Worm (Caenorhabditis elegans) whole organism, mixed stage, embryonic: Measurements from ENCODE around the gene T23C6.4.

ENCODE experiments used
- M03D4.4 ChIP-seq: sonication (generic microtip); optimal IDR thresholded peaks from 2 replicates; lab custom pipeline; 2017; ENCODE audit warnings: mild to moderate bottlenecking, missing genetic modification characterization, missing compliant biosample characterization
- bed-3 ChIP-seq: fragments of 200-800 bp; sonication (Bioruptor generic); optimal IDR thresholded peaks from 3 replicates; lab custom pipeline; 2018; ENCODE audit warnings: mild to moderate bottlenecking, missing genetic modification characterization, moderate library complexity, missing compliant biosample characterization
- blmp-1 ChIP-seq: fragments of 150-350 bp; optimal IDR thresholded peaks from 2 replicates; lab custom pipeline; 2014; ENCODE audit warnings: missing biosample characterization, missing genetic modification characterization
- ceh-39 ChIP-seq: fragments of 150-350 bp; optimal IDR thresholded peaks from 2 replicates; lab custom pipeline; 2014; ENCODE audit warnings: missing biosample characterization, missing genetic modification characterization
- ceh-43 ChIP-seq: fragments of 200-800 bp; sonication (Bioruptor generic); optimal IDR thresholded peaks from 2 replicates; lab custom pipeline; 2018; ENCODE audit warnings: mild to moderate bottlenecking, missing genetic modification characterization, moderate library complexity, missing compliant biosample characterization
- ceh-83 ChIP-seq: fragments of 200-800 bp; sonication (Bioruptor generic); optimal IDR thresholded peaks from 2 replicates; lab custom pipeline; 2018; ENCODE audit warnings: mild to moderate bottlenecking, missing genetic modification characterization, missing compliant biosample characterization
- ces-1 ChIP-seq: fragments of 150-350 bp; optimal IDR thresholded peaks from 2 replicates; lab custom pipeline; 2014; ENCODE audit warnings: missing biosample characterization, missing genetic modification reagents, missing genetic modification characterization
- cnd-1 ChIP-seq: fragments of 200-800 bp; sonication (Bioruptor generic); optimal IDR thresholded peaks from 2 replicates; lab custom pipeline; 2018; ENCODE audit warnings: mild to moderate bottlenecking, missing genetic modification characterization, missing compliant biosample characterization
- drap-1 ChIP-seq: fragments of 200-800 bp; sonication (Bioruptor generic); optimal IDR thresholded peaks from 3 replicates; lab custom pipeline; 2018; ENCODE audit warnings: mild to moderate bottlenecking, missing genetic modification characterization, missing compliant biosample characterization
- elt-1 ChIP-seq: sonication (generic microtip); optimal IDR thresholded peaks from 2 replicates; lab custom pipeline; 2017; ENCODE audit warnings: missing genetic modification characterization, mild to moderate bottlenecking, missing compliant biosample characterization, antibody characterized with exemption, moderate library complexity, borderline replicate concordance; ENCODE audit not compliant: insufficient read depth
- elt-3 ChIP-seq: fragments of 150-350 bp; optimal IDR thresholded peaks from 2 replicates; lab custom pipeline; 2014; ENCODE audit warnings: missing biosample characterization, missing genetic modification characterization
- flh-1 ChIP-seq: fragments of 200-800 bp; sonication (Bioruptor generic); optimal IDR thresholded peaks from 2 replicates; lab custom pipeline; 2018; ENCODE audit warnings: mild to moderate bottlenecking, missing genetic modification characterization, moderate library complexity, missing compliant biosample characterization
- ham-2 ChIP-seq: fragments of 200-800 bp; sonication (Bioruptor generic); optimal IDR thresholded peaks from 2 replicates; lab custom pipeline; 2018; ENCODE audit warnings: mild to moderate bottlenecking, missing genetic modification characterization, missing compliant biosample characterization
- hlh-1 ChIP-seq: fragments of 150-350 bp; optimal IDR thresholded peaks from 2 replicates; lab custom pipeline; 2014; ENCODE audit warnings: missing biosample characterization, missing genetic modification reagents, missing genetic modification characterization
- lin-13 ChIP-seq: fragments of 150-350 bp; optimal IDR thresholded peaks from 2 replicates; lab custom pipeline; 2014; ENCODE audit warnings: missing biosample characterization, missing genetic modification characterization
- lin-32 ChIP-seq: fragments of 200-800 bp; sonication (Bioruptor generic); optimal IDR thresholded peaks from 2 replicates; lab custom pipeline; 2018; ENCODE audit warnings: mild to moderate bottlenecking, missing genetic modification characterization, missing compliant biosample characterization
- lsy-2 ChIP-seq: fragments of 150-350 bp; optimal IDR thresholded peaks from 2 replicates; lab custom pipeline; 2014; ENCODE audit warnings: missing biosample characterization, missing genetic modification characterization
- mab-5 ChIP-seq: fragments of 150-350 bp; optimal IDR thresholded peaks from 2 replicates; lab custom pipeline; 2014; ENCODE audit warnings: missing biosample characterization, missing genetic modification characterization
- mep-1 ChIP-seq: fragments of 150-350 bp; optimal IDR thresholded peaks from 2 replicates; lab custom pipeline; 2017; ENCODE audit warnings: missing biosample characterization, missing genetic modification reagents, missing genetic modification characterization, inconsistent platforms
- mls-2 ChIP-seq: sonication (generic microtip); optimal IDR thresholded peaks from 2 replicates; lab custom pipeline; 2016; ENCODE audit warnings: mild to moderate bottlenecking, missing genetic modification characterization, moderate library complexity, missing compliant biosample characterization
- nhr-12 ChIP-seq: fragments of 150-350 bp; optimal IDR thresholded peaks from 2 replicates; lab custom pipeline; 2014; ENCODE audit warnings: missing biosample characterization, missing genetic modification characterization
- nhr-2 ChIP-seq: fragments of 150-350 bp; optimal IDR thresholded peaks from 2 replicates; lab custom pipeline; 2014; ENCODE audit warnings: missing biosample characterization, missing genetic modification characterization
- nhr-237 ChIP-seq: fragments of 150-350 bp; optimal IDR thresholded peaks from 2 replicates; lab custom pipeline; 2014; ENCODE audit warnings: missing biosample characterization, missing genetic modification characterization
- nhr-28 ChIP-seq: fragments of 150-350 bp; optimal IDR thresholded peaks from 2 replicates; lab custom pipeline; 2014; ENCODE audit warnings: missing biosample characterization, missing genetic modification characterization
- nhr-76 ChIP-seq: sonication (generic microtip); optimal IDR thresholded peaks from 2 replicates; lab custom pipeline; 2017; ENCODE audit warnings: missing biosample characterization, missing genetic modification characterization
- pha-4 ChIP-seq: fragments of 150-350 bp; optimal IDR thresholded peaks from 2 replicates; lab custom pipeline; 2018; ENCODE audit warnings: missing biosample characterization, missing genetic modification reagents, missing genetic modification characterization
- sem-2 ChIP-seq: fragments of 200-800 bp; sonication (Bioruptor generic); optimal IDR thresholded peaks from 2 replicates; lab custom pipeline; 2018; ENCODE audit warnings: mild to moderate bottlenecking, missing genetic modification characterization, missing compliant biosample characterization
- snpc-4 ChIP-seq: fragments of 150-350 bp; optimal IDR thresholded peaks from 2 replicates; lab custom pipeline; 2014; ENCODE audit warnings: missing biosample characterization, missing genetic modification characterization
- sptf-1 ChIP-seq: sonication (generic microtip); optimal IDR thresholded peaks from 2 replicates; lab custom pipeline; 2017; ENCODE audit warnings: mild to moderate bottlenecking, missing genetic modification characterization, moderate library complexity, missing compliant biosample characterization
- tbx-8 ChIP-seq: fragments of 200-800 bp; sonication (Bioruptor generic); optimal IDR thresholded peaks from 2 replicates; lab custom pipeline; 2018; ENCODE audit warnings: mild to moderate bottlenecking, missing genetic modification characterization, moderate library complexity, missing compliant biosample characterization
- unc-120 ChIP-seq: sonication (generic microtip); optimal IDR thresholded peaks from 2 replicates; lab custom pipeline; 2017; ENCODE audit warnings: missing genetic modification characterization, missing compliant biosample characterization; ENCODE audit not compliant: poor library complexity, severe bottlenecking
- unc-39 ChIP-seq: fragments of 150-350 bp; optimal IDR thresholded peaks from 2 replicates; lab custom pipeline; 2014; ENCODE audit warnings: missing biosample characterization, missing genetic modification characterization
- unc-62 ChIP-seq: fragments of 150-350 bp; optimal IDR thresholded peaks from 2 replicates; lab custom pipeline; 2014; ENCODE audit warnings: missing biosample characterization, missing genetic modification reagents, missing genetic modification characterization
- zip-8 ChIP-seq: fragments of 150-350 bp; optimal IDR thresholded peaks from 2 replicates; lab custom pipeline; 2014; ENCODE audit warnings: missing biosample characterization, missing genetic modification characterization
- ztf-11 ChIP-seq: fragments of 150-350 bp; optimal IDR thresholded peaks from 2 replicates; lab custom pipeline; 2014; ENCODE audit warnings: missing biosample characterization, missing genetic modification characterization

The T23C6.4 gene

DNA sequence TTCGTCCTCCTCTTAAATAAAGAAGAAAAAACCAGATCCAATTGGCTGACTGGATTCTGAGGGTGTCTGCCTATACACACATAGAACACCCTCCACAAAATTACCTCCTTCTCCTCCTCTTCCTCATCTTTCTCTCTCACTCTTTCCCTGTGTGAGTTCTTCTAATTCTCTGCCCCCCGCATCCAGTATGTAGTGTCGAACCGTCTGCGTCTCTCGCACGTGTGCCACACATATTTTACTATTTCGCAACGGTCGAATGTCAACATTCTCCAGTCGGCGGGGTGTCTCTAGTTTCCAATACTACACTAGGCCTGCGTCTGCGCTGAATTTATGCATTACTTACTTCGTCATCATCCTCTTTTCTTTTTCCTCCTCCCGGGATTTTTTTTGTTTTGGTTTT is 34.6 kb upstream of the T23C6.4 start:
- TF ChIP-seq ces-1 (GFP tag; lab: Kevin White, UChicago) (peak; percentile 69), zip-8 (tag; lab: Kevin White, UChicago) (no peak), blmp-1 (no peak), snpc-4 (tag; lab: Kevin White, UChicago) (no peak), mls-2 (tag; lab: Kevin White, UChicago) (no peak), unc-120 (tag; lab: Kevin White, UChicago) (peak; percentile 52), drap-1 (GFP tag; lab: Kevin White, UChicago) (peak; percentile 51), lsy-2 (peak; percentile 38), mep-1 (tag; lab: Kevin White, UChicago) (peak; percentile 59), nhr-2 (no peak), M03D4.4 (tag; lab: Kevin White, UChicago) (peak; percentile 1), ham-2 (no peak), elt-1 (tag; lab: Kevin White, UChicago) (no peak), nhr-237 (peak; percentile 80), ztf-11 (tag; lab: Kevin White, UChicago) (no peak), nhr-12 (tag; lab: Kevin White, UChicago) (no peak), cnd-1 (tag; lab: Kevin White, UChicago) (no peak), lin-32 (GFP tag; lab: Kevin White, UChicago) (no peak), sptf-1 (tag; lab: Kevin White, UChicago) (peak; percentile 53), unc-62 (GFP tag; lab: Kevin White, UChicago) (no peak), mab-5 (tag; lab: Kevin White, UChicago) (no peak), ceh-39 (tag; lab: Kevin White, UChicago) (no peak), nhr-28 (no peak), elt-3 (tag; lab: Kevin White, UChicago) (peak; percentile 21), hlh-1 (peak; percentile 48), nhr-76 (tag; lab: Kevin White, UChicago) (no peak), tbx-8 (GFP tag; lab: Kevin White, UChicago) (no peak), lin-13 (tag; lab: Kevin White, UChicago) (peak; percentile 45), ceh-43 (no peak), unc-39 (no peak), pha-4 (tag; lab: Kevin White, UChicago) (peak; percentile 92), flh-1 (GFP tag; lab: Kevin White, UChicago) (no peak)

DNA sequence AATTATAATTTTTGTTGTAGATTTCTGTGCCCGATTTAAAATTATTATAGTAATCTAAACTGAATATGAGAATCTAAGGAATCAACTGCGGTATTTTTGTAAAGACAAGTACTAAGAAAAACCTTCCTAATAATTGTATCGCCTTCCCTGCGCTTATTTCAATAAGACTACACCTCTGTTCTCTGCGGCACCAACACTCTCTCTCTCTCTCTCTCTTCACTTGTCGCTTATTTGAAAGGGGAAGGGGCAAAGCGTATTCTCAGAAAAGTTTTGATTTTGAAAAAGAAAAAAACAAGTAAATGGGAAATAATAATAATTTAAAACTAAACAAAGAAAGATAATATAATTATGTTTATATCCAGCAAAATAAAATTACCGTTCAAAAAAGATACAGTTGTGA is 31.5 kb upstream of the T23C6.4 start:
- TF ChIP-seq ceh-43, result peak; percentile 26
- no peak for TF ChIP-seq nhr-76 (tag; lab: Kevin White, UChicago)
- peak; percentile 9 for TF ChIP-seq drap-1 (GFP tag; lab: Kevin White, UChicago)
- TF ChIP-seq zip-8 (tag; lab: Kevin White, UChicago), result no peak
- TF ChIP-seq pha-4 (tag; lab: Kevin White, UChicago), result peak; percentile 76
- TF ChIP-seq nhr-2, result peak; percentile 6
- TF ChIP-seq mep-1 (tag; lab: Kevin White, UChicago), result peak; percentile 61
- TF ChIP-seq snpc-4 (tag; lab: Kevin White, UChicago), result no peak
- TF ChIP-seq ztf-11 (tag; lab: Kevin White, UChicago), result no peak
- no peak for TF ChIP-seq tbx-8 (GFP tag; lab: Kevin White, UChicago)
- no peak for TF ChIP-seq unc-39
- peak; percentile 10 for TF ChIP-seq mab-5 (tag; lab: Kevin White, UChicago)
- no peak for TF ChIP-seq lin-13 (tag; lab: Kevin White, UChicago)
- peak; percentile 3 for TF ChIP-seq hlh-1
- peak; percentile 56 for TF ChIP-seq lsy-2
- TF ChIP-seq lin-32 (GFP tag; lab: Kevin White, UChicago), result no peak
- peak; percentile 50 for TF ChIP-seq ces-1 (GFP tag; lab: Kevin White, UChicago)
- TF ChIP-seq sptf-1 (tag; lab: Kevin White, UChicago), result peak; percentile 61
- no peak for TF ChIP-seq flh-1 (GFP tag; lab: Kevin White, UChicago)
- no peak for TF ChIP-seq sem-2 (GFP tag; lab: Kevin White, UChicago)
- no peak for TF ChIP-seq unc-120 (tag; lab: Kevin White, UChicago)
- peak; percentile 32 for TF ChIP-seq ceh-39 (tag; lab: Kevin White, UChicago)
- TF ChIP-seq ham-2, result no peak
- TF ChIP-seq mls-2 (tag; lab: Kevin White, UChicago), result no peak
- TF ChIP-seq unc-62 (GFP tag; lab: Kevin White, UChicago), result no peak
- no peak for TF ChIP-seq elt-3 (tag; lab: Kevin White, UChicago)
- peak; percentile 89 for TF ChIP-seq nhr-237
- peak; percentile 19 for TF ChIP-seq cnd-1 (tag; lab: Kevin White, UChicago)
- no peak for TF ChIP-seq bed-3 (GFP tag; lab: Kevin White, UChicago)
- no peak for TF ChIP-seq ceh-83
- TF ChIP-seq blmp-1, result no peak
- TF ChIP-seq nhr-12 (tag; lab: Kevin White, UChicago), result no peak
- TF ChIP-seq elt-1 (tag; lab: Kevin White, UChicago), result no peak
- no peak for TF ChIP-seq nhr-28
- TF ChIP-seq M03D4.4 (tag; lab: Kevin White, UChicago), result peak; percentile 62
